Fruit fly (Drosophila melanogaster) Kc167 (cell line): Measurements from ENCODE around the gene Prosbeta6.

Experiments
- Myc ChIP-seq: fragments of >200 bp; optimal IDR thresholded peaks from 2 replicates; lab custom pipeline; 2017; ENCODE audit warnings: missing external identifiers
- Sin3A ChIP-seq: fragments of >200 bp; optimal IDR thresholded peaks from 2 replicates; lab custom pipeline; 2018; ENCODE audit warnings: missing external identifiers
- h ChIP-seq: fragments of >200 bp; optimal IDR thresholded peaks from 3 replicates; lab custom pipeline; 2018; ENCODE audit warnings: missing external identifiers
- insv ChIP-seq: fragments of >200 bp; optimal IDR thresholded peaks from 3 replicates; lab custom pipeline; 2018; ENCODE audit warnings: missing external identifiers
- psq ChIP-seq: fragments of >200 bp; optimal IDR thresholded peaks from 2 replicates; lab custom pipeline; 2017; ENCODE audit warnings: missing external identifiers

- TF ChIP-seq psq (lab: Kevin White, UChicago) (no peak), insv (lab: Kevin White, UChicago) (no peak), h (lab: Kevin White, UChicago) (no peak), Myc (lab: Kevin White, UChicago) (no peak), Sin3A (lab: Kevin White, UChicago) (no peak)
These were observed 21.8 kb upstream of the Prosbeta6 start for dm6 chr3L:16631844-16632537.
